Worm (Caenorhabditis elegans): ENCODE measurements around the gene F58H1.6.

F58H1.6 gene

DNA sequence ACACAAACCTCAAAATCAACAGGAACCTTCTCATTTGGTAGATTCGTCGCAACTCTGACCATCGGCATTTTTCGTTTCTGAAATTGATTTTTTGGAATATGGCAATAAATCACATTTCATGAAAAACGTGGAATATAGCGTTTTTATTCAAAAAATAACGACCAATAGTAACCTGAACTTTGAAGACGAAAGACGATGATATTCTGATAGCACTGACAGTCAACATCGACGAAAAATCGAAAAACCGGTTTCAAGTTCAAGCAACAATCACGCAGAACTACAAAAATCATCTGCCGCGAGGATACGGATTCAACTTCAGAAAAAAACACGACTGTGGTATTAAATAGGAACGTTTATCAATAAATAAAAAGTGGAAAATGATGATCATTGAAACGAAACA lies 35.8 kb downstream of the F58H1.6 start, which contains the start of gene mif-2:
TSS of gene mif-2 (minus strand) at position 281 of the 400 bp plus-strand sequence.
- TF ChIP-seq nhr-12 (tag; optimal IDR thresholded peaks at IDR 0.05) (no peak), tbx-8 (GFP tag; optimal IDR thresholded peaks at IDR 0.05) (no peak), lin-13 (tag; optimal IDR thresholded peaks at IDR 0.05) (no peak), M03D4.4 (tag; optimal IDR thresholded peaks at IDR 0.05) (no peak), lin-32 (GFP tag; optimal IDR thresholded peaks at IDR 0.05) (no peak), nhr-2 (tag; optimal IDR thresholded peaks at IDR 0.05) (no peak), zip-8 (tag; optimal IDR thresholded peaks at IDR 0.05) (no peak), unc-120 (tag; optimal IDR thresholded peaks at IDR 0.05; ENCODE audit: poor library complexity, severe bottlenecking) (no peak), mab-5 (tag; optimal IDR thresholded peaks at IDR 0.05) (no peak)

DNA sequence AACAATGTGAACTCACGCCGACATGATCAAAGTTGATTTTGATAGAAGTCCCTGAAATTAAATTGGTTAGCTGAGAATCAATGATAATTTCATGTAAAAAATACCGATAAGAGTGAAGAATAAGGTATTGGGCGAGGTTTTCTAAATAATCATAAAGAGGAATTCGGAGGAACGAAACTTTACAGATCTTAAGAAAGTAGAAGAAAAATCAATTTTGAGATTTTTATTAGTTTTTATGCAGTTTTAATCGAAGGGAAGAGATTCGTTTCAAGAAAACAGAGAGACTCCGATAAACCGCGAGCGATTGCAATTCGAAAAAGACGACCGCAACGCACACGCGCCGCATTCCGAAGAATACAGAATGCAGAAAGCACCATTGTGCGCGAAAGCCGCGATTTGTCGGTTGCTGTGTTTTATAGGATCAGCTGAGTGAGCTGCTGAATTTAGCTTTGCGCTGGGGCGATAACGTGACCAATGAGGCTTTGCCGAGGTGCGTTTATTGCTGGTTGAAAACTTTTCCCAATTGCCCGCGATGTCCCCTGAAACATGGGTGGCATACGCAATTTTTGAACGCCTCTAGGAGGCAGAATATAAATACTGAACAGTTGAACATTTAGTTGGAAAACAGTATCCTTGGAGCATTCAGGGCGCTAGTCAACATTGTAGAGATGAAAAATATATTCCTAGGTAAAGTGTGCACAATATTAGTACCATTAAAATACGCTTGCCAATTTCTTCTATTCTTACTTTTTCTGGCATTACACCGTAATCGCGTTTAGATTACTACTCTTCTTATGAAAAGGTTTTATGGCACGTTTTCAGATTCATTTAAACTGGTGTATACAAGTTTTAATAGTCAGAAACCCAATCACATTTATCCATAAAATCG lies 37.5 kb downstream of the F58H1.6 start, which contains the start of gene snr-4:
TSS of gene snr-4 (minus strand) at position 51 of the 889 bp plus-strand sequence.
- TF ChIP-seq hlh-1 (tag; optimal IDR thresholded peaks at IDR 0.05) (peak; percentile 35), M03D4.4 (tag; optimal IDR thresholded peaks at IDR 0.05) (peak; percentile 53), snpc-4 (tag; optimal IDR thresholded peaks at IDR 0.05) (no peak), lin-13 (tag; optimal IDR thresholded peaks at IDR 0.05) (peak; percentile 93), ceh-43 (GFP tag; optimal IDR thresholded peaks at IDR 0.05) (no peak), mab-5 (tag; optimal IDR thresholded peaks at IDR 0.05) (no peak), cnd-1 (tag; optimal IDR thresholded peaks at IDR 0.05) (peak; percentile 57), unc-39 (tag; optimal IDR thresholded peaks at IDR 0.05) (no peak), nhr-2 (tag; optimal IDR thresholded peaks at IDR 0.05) (no peak), nhr-12 (tag; optimal IDR thresholded peaks at IDR 0.05) (peak; percentile 44), ham-2 (GFP tag; optimal IDR thresholded peaks at IDR 0.05) (peak; percentile 76), unc-62 (GFP tag; optimal IDR thresholded peaks at IDR 0.05) (peak; percentile 25), lsy-2 (tag; optimal IDR thresholded peaks at IDR 0.05) (peak; percentile 81), sptf-1 (tag; optimal IDR thresholded peaks at IDR 0.05) (peak; percentile 72), blmp-1 (tag; optimal IDR thresholded peaks at IDR 0.05) (no peak), lin-32 (GFP tag; optimal IDR thresholded peaks at IDR 0.05) (no peak), ceh-83 (GFP tag; optimal IDR thresholded peaks at IDR 0.05) (peak; percentile 66), zip-8 (tag; optimal IDR thresholded peaks at IDR 0.05) (no peak), elt-1 (tag; optimal IDR thresholded peaks at IDR 0.05; ENCODE audit: borderline replicate concordance, insufficient read depth) (peak; percentile 31), ztf-11 (tag; optimal IDR thresholded peaks at IDR 0.05) (peak; percentile 54), unc-120 (tag; optimal IDR thresholded peaks at IDR 0.05; ENCODE audit: poor library complexity, severe bottlenecking) (peak; percentile 71), nhr-28 (tag; optimal IDR thresholded peaks at IDR 0.05) (no peak), sem-2 (GFP tag; optimal IDR thresholded peaks at IDR 0.05) (peak; percentile 51), ceh-39 (tag; optimal IDR thresholded peaks at IDR 0.05) (peak; percentile 92), pha-4 (tag; optimal IDR thresholded peaks at IDR 0.05) (peak; percentile 92), mep-1 (tag; optimal IDR thresholded peaks at IDR 0.05) (peak; percentile 81), ces-1 (GFP tag; optimal IDR thresholded peaks at IDR 0.05) (peak; percentile 65), drap-1 (GFP tag; optimal IDR thresholded peaks at IDR 0.05) (peak; percentile 82), flh-1 (GFP tag; optimal IDR thresholded peaks at IDR 0.05) (no peak), nhr-237 (tag; optimal IDR thresholded peaks at IDR 0.05) (peak; percentile 49), tbx-8 (GFP tag; optimal IDR thresholded peaks at IDR 0.05) (peak; percentile 64), elt-3 (tag; optimal IDR thresholded peaks at IDR 0.05) (no peak), nhr-76 (tag; optimal IDR thresholded peaks at IDR 0.05) (no peak), mls-2 (tag; optimal IDR thresholded peaks at IDR 0.05) (peak; percentile 41), bed-3 (GFP tag; optimal IDR thresholded peaks at IDR 0.05) (no peak)

DNA sequence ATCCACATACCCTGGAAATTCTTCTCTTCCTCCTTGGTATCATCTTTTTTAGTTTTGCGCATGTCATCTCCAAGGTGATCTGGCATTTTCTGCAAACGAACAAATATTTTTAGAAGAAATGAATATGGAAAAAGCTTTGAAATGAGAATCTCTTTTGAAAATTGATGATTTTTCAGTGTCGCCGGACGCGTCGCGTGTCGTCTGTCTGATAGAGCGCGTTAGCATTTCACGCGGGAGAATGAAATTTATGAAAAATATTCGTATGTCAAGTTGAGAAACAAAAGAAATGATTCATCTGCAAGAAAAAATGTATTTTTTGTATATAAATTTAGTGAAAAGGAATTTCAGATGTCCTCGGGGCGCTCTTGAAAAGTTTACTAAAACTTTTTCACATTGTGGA lies 39.9 kb downstream of the F58H1.6 start, which contains the start of gene rpt-1:
TSS of gene rpt-1 (minus strand) at position 89 of the 400 bp plus-strand sequence.
- peak; percentile 70 for TF ChIP-seq lin-13 (tag; optimal IDR thresholded peaks at IDR 0.05)
- TF ChIP-seq mep-1 (tag; optimal IDR thresholded peaks at IDR 0.05) = peak; percentile 69
- peak; percentile 35 for TF ChIP-seq sptf-1 (tag; optimal IDR thresholded peaks at IDR 0.05)
- TF ChIP-seq ces-1 (GFP tag; optimal IDR thresholded peaks at IDR 0.05) = peak; percentile 52
- TF ChIP-seq lsy-2 (tag; optimal IDR thresholded peaks at IDR 0.05) = peak; percentile 50
- peak; percentile 44 for TF ChIP-seq hlh-1 (tag; optimal IDR thresholded peaks at IDR 0.05)
- TF ChIP-seq nhr-237 (tag; optimal IDR thresholded peaks at IDR 0.05) = peak; percentile 68
- TF ChIP-seq ceh-83 (GFP tag; optimal IDR thresholded peaks at IDR 0.05) = peak; percentile 0
- peak; percentile 33 for TF ChIP-seq pha-4 (tag; optimal IDR thresholded peaks at IDR 0.05)
- TF ChIP-seq mab-5 (tag; optimal IDR thresholded peaks at IDR 0.05) = no peak
- no peak for TF ChIP-seq tbx-8 (GFP tag; optimal IDR thresholded peaks at IDR 0.05)
- TF ChIP-seq unc-62 (GFP tag; optimal IDR thresholded peaks at IDR 0.05) = peak; percentile 17
- TF ChIP-seq nhr-28 (tag; optimal IDR thresholded peaks at IDR 0.05) = no peak
